Worm (Caenorhabditis elegans) whole organism, young adult: ENCODE results near the gene R12B2.2.

ENCODE experiments used
- B0035.1 ChIP-seq: sonication (generic microtip); optimal IDR thresholded peaks from 2 replicates; lab custom pipeline; 2016; ENCODE audit warnings: missing genetic modification characterization, mild to moderate bottlenecking, missing compliant biosample characterization, missing genotype, missing genetic modification reagents
- B0336.3 ChIP-seq: fragments of 200-800 bp; sonication (Bioruptor generic); IDR thresholded peaks from 2 replicates; pipeline ENCODE4 v1.3.6; 2022; ENCODE audit warnings: missing genetic modification characterization, missing compliant biosample characterization
- F52B5.7 ChIP-seq: sonication (generic microtip); optimal IDR thresholded peaks from 2 replicates; lab custom pipeline; 2016; ENCODE audit warnings: mild to moderate bottlenecking, missing genetic modification characterization, missing compliant biosample characterization
- K12H6.12 ChIP-seq: fragments of 200-800 bp; sonication (Bioruptor generic); optimal IDR thresholded peaks from 2 replicates; lab custom pipeline; 2018; ENCODE audit warnings: mild to moderate bottlenecking, missing genetic modification characterization, missing compliant biosample characterization
- T26A5.8 ChIP-seq: sonication (generic microtip); optimal IDR thresholded peaks from 2 replicates; lab custom pipeline; 2016; ENCODE audit warnings: missing genetic modification characterization, missing compliant biosample characterization
- Y53F4B.3 ChIP-seq: fragments of 200-800 bp; sonication (Bioruptor generic); IDR thresholded peaks from 2 replicates; pipeline ENCODE4 v1.3.6; 2022; ENCODE audit warnings: missing genetic modification reagents, missing genetic modification characterization, missing compliant biosample characterization
- ZK185.1 ChIP-seq: sonication (generic microtip); optimal IDR thresholded peaks from 2 replicates; lab custom pipeline; 2016; ENCODE audit warnings: mild to moderate bottlenecking, missing genetic modification characterization, missing compliant biosample characterization; ENCODE audit not compliant: poor library complexity, severe bottlenecking
- atf-7 ChIP-seq: sonication (generic microtip); optimal IDR thresholded peaks from 2 replicates; lab custom pipeline; 2017; ENCODE audit warnings: mild to moderate bottlenecking, missing genetic modification characterization, missing compliant biosample characterization
- attf-5 ChIP-seq: fragments of 200-800 bp; sonication (Bioruptor generic); optimal IDR thresholded peaks from 2 replicates; lab custom pipeline; 2018; ENCODE audit warnings: mild to moderate bottlenecking, missing genetic modification characterization, missing compliant biosample characterization
- ccch-3 ChIP-seq: fragments of 200-800 bp; sonication (Bioruptor generic); optimal IDR thresholded peaks from 2 replicates; lab custom pipeline; 2018; ENCODE audit warnings: mild to moderate bottlenecking, missing genetic modification characterization, missing compliant biosample characterization
- cebp-1 ChIP-seq, 2 experiments: fragments of 200-800 bp in 1 of 2; sonication (Bioruptor generic) in 1 of 2; sonication (generic microtip) in 1 of 2; IDR thresholded peaks in 1 of 2; optimal IDR thresholded peaks in 1 of 2; 2 replicates each; pipeline versions ENCODE4 v1.3.6 to Lab custom; 2017 to 2022; ENCODE audit warnings: missing compliant biosample characterization in 2 of 2, missing genetic modification characterization in 2 of 2, mild to moderate bottlenecking in 1 of 2, missing genetic modification reagents in 1 of 2, moderate library complexity in 1 of 2
- ceh-100 ChIP-seq: fragments of 200-800 bp; sonication (Bioruptor generic); IDR thresholded peaks from 2 replicates; pipeline ENCODE4 v1.3.6; 2022; ENCODE audit warnings: missing genetic modification reagents, missing genetic modification characterization, missing compliant biosample characterization
- ceh-27 ChIP-seq: fragments of 200-800 bp; sonication (Bioruptor generic); optimal IDR thresholded peaks from 2 replicates; lab custom pipeline; 2018; ENCODE audit warnings: mild to moderate bottlenecking, missing genetic modification characterization, moderate library complexity, missing compliant biosample characterization
- ceh-91 ChIP-seq: fragments of 200-800 bp; sonication (Bioruptor generic); IDR thresholded peaks from 2 replicates; pipeline ENCODE4 v1.3.6; 2022; ENCODE audit warnings: missing genetic modification reagents, missing genetic modification characterization, missing compliant biosample characterization
- egrh-3 ChIP-seq: fragments of 200-800 bp; sonication (Bioruptor generic); IDR thresholded peaks from 2 replicates; pipeline ENCODE4 v1.3.6; 2022; ENCODE audit warnings: missing genetic modification reagents, missing genetic modification characterization, missing compliant biosample characterization
- ets-4 ChIP-seq: fragments of 200-800 bp; sonication (Bioruptor generic); optimal IDR thresholded peaks from 2 replicates; lab custom pipeline; 2018; ENCODE audit warnings: mild to moderate bottlenecking, missing genetic modification characterization, missing compliant biosample characterization
- gei-17 ChIP-seq: fragments of 200-800 bp; sonication (Bioruptor generic); optimal IDR thresholded peaks from 2 replicates; lab custom pipeline; 2018; ENCODE audit warnings: mild to moderate bottlenecking, missing genetic modification characterization, missing compliant biosample characterization
- him-1 ChIP-seq: sonication (generic microtip); optimal IDR thresholded peaks from 2 replicates; lab custom pipeline; 2016; ENCODE audit warnings: missing genotype, missing genetic modification reagents, missing genetic modification characterization, missing compliant biosample characterization
- hlh-12 ChIP-seq: sonication (generic microtip); optimal IDR thresholded peaks from 2 replicates; lab custom pipeline; 2016; ENCODE audit warnings: missing genetic modification characterization, missing compliant biosample characterization
- hsf-1 ChIP-seq: fragments of 200-800 bp; sonication (Bioruptor generic); IDR thresholded peaks from 2 replicates; pipeline ENCODE4 v1.3.6; 2022; ENCODE audit warnings: missing genetic modification reagents, missing genetic modification characterization, missing compliant biosample characterization
- let-526 ChIP-seq: fragments of 200-800 bp; sonication (Bioruptor generic); IDR thresholded peaks from 2 replicates; pipeline ENCODE4 v1.3.6; 2022; ENCODE audit warnings: missing genetic modification reagents, missing genetic modification characterization, missing compliant biosample characterization
- lin-40 ChIP-seq: sonication (generic microtip); optimal IDR thresholded peaks from 2 replicates; lab custom pipeline; 2016; ENCODE audit warnings: missing genetic modification characterization, mild to moderate bottlenecking, missing compliant biosample characterization, missing genotype, missing genetic modification reagents
- lsy-27 ChIP-seq: sonication (generic microtip); optimal IDR thresholded peaks from 2 replicates; lab custom pipeline; 2017; ENCODE audit warnings: missing genetic modification characterization, mild to moderate bottlenecking, missing compliant biosample characterization, antibody characterized with exemption, missing genotype, borderline replicate concordance; ENCODE audit not compliant: insufficient read depth
- madf-10 ChIP-seq: sonication (generic microtip); optimal IDR thresholded peaks from 2 replicates; lab custom pipeline; 2016; ENCODE audit warnings: mild to moderate bottlenecking, missing genetic modification characterization, missing compliant biosample characterization
- madf-3 ChIP-seq: fragments of 200-800 bp; sonication (Bioruptor generic); IDR thresholded peaks from 2 replicates; pipeline ENCODE4 v1.3.6; 2022; ENCODE audit warnings: missing genetic modification reagents, missing genetic modification characterization, missing compliant biosample characterization
- mcd-1 ChIP-seq: fragments of 200-800 bp; sonication (Bioruptor generic); IDR thresholded peaks from 2 replicates; pipeline ENCODE4 v1.3.6; 2022; ENCODE audit warnings: missing genetic modification reagents, missing genetic modification characterization, missing compliant biosample characterization
- mel-28 ChIP-seq: sonication (generic microtip); optimal IDR thresholded peaks from 2 replicates; lab custom pipeline; 2016; ENCODE audit warnings: borderline replicate concordance, mild to moderate bottlenecking, missing genetic modification characterization, missing compliant biosample characterization
- mxl-1 ChIP-seq: sonication (generic microtip); optimal IDR thresholded peaks from 2 replicates; lab custom pipeline; 2016; ENCODE audit warnings: missing genetic modification characterization, missing compliant biosample characterization
- nfya-2 ChIP-seq: fragments of 200-800 bp; sonication (Bioruptor generic); IDR thresholded peaks from 2 replicates; pipeline ENCODE4 v1.3.6; 2022; ENCODE audit warnings: missing genetic modification reagents, missing genetic modification characterization, missing compliant biosample characterization
- nhr-179 ChIP-seq: sonication (generic microtip); optimal IDR thresholded peaks from 2 replicates; lab custom pipeline; 2016; ENCODE audit warnings: mild to moderate bottlenecking, missing genetic modification characterization, missing compliant biosample characterization
- nhr-80 ChIP-seq: sonication (generic microtip); optimal IDR thresholded peaks from 2 replicates; lab custom pipeline; 2016; ENCODE audit warnings: missing genetic modification characterization, missing compliant biosample characterization
- pha-4 ChIP-seq: fragments of 150-350 bp; sonication (generic microtip); optimal IDR thresholded peaks from 2 replicates; lab custom pipeline; 2014; ENCODE audit warnings: missing biosample characterization, missing genetic modification reagents, missing genetic modification characterization
- sdz-38 ChIP-seq: sonication (generic microtip); optimal IDR thresholded peaks from 2 replicates; lab custom pipeline; 2016; ENCODE audit warnings: missing genotype, missing genetic modification characterization, missing compliant biosample characterization
- sea-2 ChIP-seq: fragments of 200-800 bp; sonication (Bioruptor generic); IDR thresholded peaks from 2 replicates; pipeline ENCODE4 v1.3.6; 2022; ENCODE audit warnings: missing genetic modification characterization, missing compliant biosample characterization
- snpc-1.3 ChIP-seq: sonication (generic microtip); optimal IDR thresholded peaks from 2 replicates; lab custom pipeline; 2017; ENCODE audit warnings: missing genetic modification characterization, mild to moderate bottlenecking, missing compliant biosample characterization, antibody characterized with exemption, moderate library complexity, missing genotype, missing genetic modification reagents; ENCODE audit not compliant: insufficient read depth
- snpc-3.4 ChIP-seq: sonication (generic microtip); optimal IDR thresholded peaks from 2 replicates; lab custom pipeline; 2017; ENCODE audit warnings: missing genetic modification characterization, mild to moderate bottlenecking, missing compliant biosample characterization, antibody characterized with exemption, moderate library complexity, missing genotype, missing genetic modification reagents
- snpc-4 ChIP-seq, 5 experiments: fragments of 150-350 bp in 1 of 5; sonication (generic microtip) in 4 of 5; optimal IDR thresholded peaks; 2 replicates each; lab custom pipeline; 2014 to 2018; ENCODE audit warnings: missing genetic modification characterization in 5 of 5, missing biosample characterization in 3 of 5, antibody characterized with exemption in 2 of 5, mild to moderate bottlenecking in 2 of 5, missing compliant biosample characterization in 2 of 5, missing genotype in 2 of 5, moderate library complexity in 2 of 5, missing genetic modification reagents in 1 of 5
- tbp1 ChIP-seq: fragments of 200-800 bp; sonication (Bioruptor generic); optimal IDR thresholded peaks from 2 replicates; lab custom pipeline; 2018; ENCODE audit warnings: mild to moderate bottlenecking, missing genetic modification characterization, missing compliant biosample characterization
- unc-130 ChIP-seq: sonication (generic microtip); optimal IDR thresholded peaks from 2 replicates; lab custom pipeline; 2016; ENCODE audit warnings: missing genetic modification reagents, missing genetic modification characterization, missing compliant biosample characterization
- zfh-2 ChIP-seq: fragments of 200-800 bp; sonication (Bioruptor generic); conservative IDR thresholded peaks from 2 replicates; pipeline ENCODE4 v1.3.6; 2022; ENCODE audit warnings: missing genetic modification reagents, missing genetic modification characterization, missing compliant biosample characterization
- ztf-22 ChIP-seq: fragments of 200-800 bp; sonication (Bioruptor generic); optimal IDR thresholded peaks from 2 replicates; lab custom pipeline; 2018; ENCODE audit warnings: mild to moderate bottlenecking, missing genetic modification characterization, moderate library complexity, missing compliant biosample characterization
- ztf-25 ChIP-seq: fragments of 200-800 bp; sonication (Bioruptor generic); IDR thresholded peaks from 2 replicates; pipeline ENCODE4 v1.3.6; 2022; ENCODE audit warnings: missing genetic modification reagents, missing genetic modification characterization, missing compliant biosample characterization
- ztf-28 ChIP-seq: fragments of 200-800 bp; sonication (Bioruptor generic); IDR thresholded peaks from 2 replicates; pipeline ENCODE4 v1.3.6; 2022; ENCODE audit warnings: missing genetic modification reagents, missing genetic modification characterization, missing compliant biosample characterization

Gene R12B2.2

DNA sequence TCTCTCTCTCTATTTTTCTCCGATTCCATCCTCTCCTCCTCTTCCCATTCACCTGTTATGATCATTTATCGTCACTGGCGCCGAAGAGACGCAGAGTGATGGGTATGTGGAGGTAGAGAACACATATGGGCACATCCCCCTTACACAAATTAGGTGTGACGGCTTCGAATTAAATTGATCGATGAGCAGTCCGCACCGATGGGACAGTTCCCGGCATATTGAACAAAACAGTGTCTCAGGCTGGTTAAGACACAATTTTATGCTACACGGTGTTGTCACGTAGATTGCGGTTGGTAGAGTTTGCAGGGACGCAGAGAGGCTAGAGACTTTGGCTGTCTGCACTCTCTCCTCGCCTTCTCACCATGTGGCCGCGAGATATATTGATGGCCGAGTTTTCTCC is 8.0 kb downstream of the R12B2.2 start, which contains the start of gene R12B2.7:
R12B2.7 (plus strand) TSS at position 247 of the 400 bp plus-strand sequence.
- TF ChIP-seq sdz-38 (no peak), zfh-2 (GFP tag; lab: Robert Waterston, UW) (peak; percentile 23; the same call in 1 of the 2 replicates), snpc-4 (GFP tag; optimal IDR thresholded peaks at IDR 0.05; lab: Kevin White, UChicago) (no peak), snpc-4 (tag; optimal IDR thresholded peaks at IDR 0.05; lab: Kevin White, UChicago) (no peak), nhr-80 (tag; lab: Kevin White, UChicago) (peak; percentile 31), ztf-22 (GFP tag; lab: Kevin White, UChicago) (peak; percentile 25)

DNA sequence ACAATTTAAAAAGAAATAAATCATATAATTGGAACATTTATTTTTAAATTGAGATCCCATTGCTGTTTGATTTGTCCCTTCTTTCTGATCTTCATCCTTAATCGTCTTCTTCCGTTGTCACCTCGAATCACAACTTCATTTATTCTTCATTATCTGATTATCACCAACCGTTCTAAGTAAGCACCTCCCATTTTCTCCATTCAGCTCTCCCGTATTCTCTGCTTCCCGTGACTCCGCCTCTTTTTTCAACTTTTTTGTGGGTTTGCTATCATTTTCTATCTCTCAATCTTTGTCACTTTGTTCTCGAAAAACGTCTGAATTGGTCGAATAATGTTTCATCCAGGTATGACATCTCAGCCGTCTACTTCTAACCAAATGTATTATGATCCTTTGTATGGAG is 9.1 kb downstream of the R12B2.2 start, which contains the start of gene sma-4:
sma-4 (plus strand) TSS at position 301 of the 400 bp plus-strand sequence.
- no peak for TF ChIP-seq mel-28 (tag; lab: Kevin White, UChicago)
- TF ChIP-seq K12H6.12 (tag; lab: Kevin White, UChicago), result no peak
- no peak for TF ChIP-seq hsf-1 (GFP tag; lab: Robert Waterston, UW)
- no peak for TF ChIP-seq let-526
- TF ChIP-seq ztf-25 (GFP tag; lab: Robert Waterston, UW), result no peak
- no peak for TF ChIP-seq mcd-1
- no peak for TF ChIP-seq mxl-1 (tag; lab: Kevin White, UChicago)
- TF ChIP-seq hlh-12 (tag; lab: Kevin White, UChicago), result no peak
- no peak for TF ChIP-seq nhr-179 (tag; lab: Kevin White, UChicago)
- no peak for TF ChIP-seq ceh-100 (GFP tag; lab: Robert Waterston, UW)
- TF ChIP-seq atf-7 (tag; lab: Kevin White, UChicago), result no peak
- no peak for TF ChIP-seq snpc-1.3 (tag; lab: Kevin White, UChicago)
- no peak for TF ChIP-seq ets-4
- no peak for TF ChIP-seq sea-2 (GFP tag; lab: Robert Waterston, UW)
- TF ChIP-seq B0336.3 (GFP tag; lab: Robert Waterston, UW), result no peak
- no peak for TF ChIP-seq him-1 (tag; lab: Kevin White, UChicago)
- TF ChIP-seq ZK185.1 (tag; lab: Kevin White, UChicago), result no peak
- no peak for TF ChIP-seq nfya-2
- TF ChIP-seq, all 124 proteins: peak for 0

DNA sequence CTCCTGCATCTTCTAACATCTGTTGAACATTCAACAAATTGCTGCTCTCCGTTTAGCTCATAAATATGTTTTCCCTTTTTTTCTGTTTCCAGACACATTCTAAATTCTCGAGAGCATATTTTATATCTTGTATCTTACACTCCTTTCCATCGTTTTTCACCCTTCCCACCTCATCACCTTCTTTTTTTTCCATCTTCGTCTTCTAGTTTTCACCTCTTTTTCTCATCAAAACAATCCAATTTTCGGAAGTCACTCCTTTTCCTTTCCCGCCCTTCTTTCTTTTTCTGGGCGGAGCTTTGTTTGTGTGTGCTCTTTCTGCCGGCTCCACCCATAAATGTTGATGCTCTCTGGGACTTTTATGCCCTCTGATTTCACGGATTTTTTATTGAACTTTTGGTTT is 16.0 kb downstream of the R12B2.2 start:
- TF ChIP-seq tbp1 (GFP tag; lab: Kevin White, UChicago) (no peak), cebp-1 (GFP tag; IDR thresholded peaks at IDR 0.05; lab: Robert Waterston, UW) (no peak), cebp-1 (tag; optimal IDR thresholded peaks at IDR 0.05; lab: Kevin White, UChicago) (no peak)

DNA sequence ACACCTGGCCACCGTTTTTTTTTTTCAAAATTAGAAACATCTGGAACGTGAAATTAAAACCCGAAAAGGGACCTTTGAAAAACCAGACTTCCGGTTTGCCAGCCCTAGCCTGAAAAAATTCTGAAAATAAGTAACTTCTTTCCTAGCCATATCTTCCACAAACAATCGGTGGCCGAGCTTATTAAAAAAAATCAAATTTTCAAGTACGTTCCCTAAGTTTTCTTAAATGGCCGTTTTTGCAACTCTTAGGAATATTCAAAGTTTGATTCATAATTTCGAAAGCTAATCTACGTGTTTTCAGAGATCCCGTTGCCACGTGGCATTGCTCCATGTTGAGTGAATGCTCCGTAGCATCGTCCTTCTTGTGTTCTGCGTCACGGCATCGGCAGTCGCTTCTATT is 16.8 kb downstream of the R12B2.2 start, which contains the start of gene R12B2.8:
R12B2.8 (plus strand) TSS at position 301 of the 400 bp plus-strand sequence.
- TF ChIP-seq ceh-91 (no peak), Y53F4B.3 (GFP tag; lab: Robert Waterston, UW) (no peak), gei-17 (GFP tag; lab: Kevin White, UChicago) (no peak), lin-40 (no peak), madf-3 (no peak), B0035.1 (tag; lab: Kevin White, UChicago) (no peak), attf-5 (GFP tag; lab: Kevin White, UChicago) (no peak), ceh-27 (GFP tag; lab: Kevin White, UChicago) (no peak), ccch-3 (no peak), ztf-28 (GFP tag; lab: Robert Waterston, UW) (no peak), unc-130 (GFP tag; lab: Kevin White, UChicago) (no peak), sea-2 (GFP tag; lab: Robert Waterston, UW) (no peak), lsy-27 (no peak), T26A5.8 (no peak), F52B5.7 (tag; lab: Kevin White, UChicago) (no peak), madf-10 (no peak), snpc-3.4 (no peak), egrh-3 (GFP tag; lab: Robert Waterston, UW) (no peak), ets-4 (no peak), pha-4 (tag; lab: Kevin White, UChicago) (no peak)
